Worm (Caenorhabditis elegans) whole organism, L4/young adult: ENCODE results near the gene C47E8.1.

Experiments used
- W03F9.2 ChIP-seq: fragments of 150-350 bp; optimal IDR thresholded peaks from 2 replicates; lab custom pipeline; 2014; ENCODE audit warnings: missing biosample characterization, missing genetic modification characterization
- dao-5 ChIP-seq: sonication (generic microtip); optimal IDR thresholded peaks from 2 replicates; lab custom pipeline; 2016; ENCODE audit warnings: missing genotype, missing genetic modification characterization, moderate library complexity, missing compliant biosample characterization
- him-1 ChIP-seq: sonication (generic microtip); optimal IDR thresholded peaks from 2 replicates; lab custom pipeline; 2016; ENCODE audit warnings: missing genotype, missing genetic modification reagents, missing genetic modification characterization, missing compliant biosample characterization

C47E8.1 gene

ce11 chrV:14650631-14651030 is 15.2 kb upstream of the C47E8.1 start:
- no peak for TF ChIP-seq him-1 (tag; lab: Kevin White, UChicago)
- TF ChIP-seq W03F9.2 (tag; lab: Kevin White, UChicago) = no peak
- no peak for TF ChIP-seq dao-5 (tag; lab: Kevin White, UChicago)

ce11 chrV:14655689-14656088 is 10.1 kb upstream of the C47E8.1 start:
- no peak for TF ChIP-seq dao-5 (tag; lab: Kevin White, UChicago)
- TF ChIP-seq him-1 (tag; lab: Kevin White, UChicago) = no peak
- no peak for TF ChIP-seq W03F9.2 (tag; lab: Kevin White, UChicago)

ce11 chrV:14656970-14657369 is 8.9 kb upstream of the C47E8.1 start:
- TF ChIP-seq dao-5 (tag; lab: Kevin White, UChicago) (no peak), him-1 (tag; lab: Kevin White, UChicago) (no peak), W03F9.2 (tag; lab: Kevin White, UChicago) (no peak)

- no peak for TF ChIP-seq him-1 (tag; lab: Kevin White, UChicago)
- TF ChIP-seq W03F9.2 (tag; lab: Kevin White, UChicago) = no peak
- TF ChIP-seq dao-5 (tag; lab: Kevin White, UChicago) = no peak
These were observed 7.7 kb upstream of the C47E8.1 start, which contains the start of gene slc-25A29 for ce11 chrV:14658131-14658530. Gene slc-25A29 (minus strand): TSS chrV:14658175.

- no peak for TF ChIP-seq him-1 (tag; lab: Kevin White, UChicago)
- no peak for TF ChIP-seq W03F9.2 (tag; lab: Kevin White, UChicago)
- no peak for TF ChIP-seq dao-5 (tag; lab: Kevin White, UChicago)
These were observed 6.2 kb upstream of the C47E8.1 start for ce11 chrV:14659595-14659994.

- TF ChIP-seq dao-5 (tag; lab: Kevin White, UChicago) (no peak), W03F9.2 (tag; lab: Kevin White, UChicago) (no peak), him-1 (tag; lab: Kevin White, UChicago) (no peak)
These were observed 5.0 kb upstream of the C47E8.1 start, which contains the start of gene srh-17 for ce11 chrV:14660608-14661355. Gene srh-17 (plus strand): TSS chrV:14661305.

ce11 chrV:14663006-14663405 is 2.8 kb upstream of the C47E8.1 start, which contains the start of gene C47E8.9:
Gene C47E8.9 (plus strand): TSS chrV:14663306.
- TF ChIP-seq W03F9.2 (tag; lab: Kevin White, UChicago) (no peak), dao-5 (tag; lab: Kevin White, UChicago) (no peak), him-1 (tag; lab: Kevin White, UChicago) (no peak)

- no peak for TF ChIP-seq him-1 (tag; lab: Kevin White, UChicago)
- no peak for TF ChIP-seq dao-5 (tag; lab: Kevin White, UChicago)
- TF ChIP-seq W03F9.2 (tag; lab: Kevin White, UChicago) = no peak
These were observed 12.5 kb downstream of the C47E8.1 start for ce11 chrV:14678298-14678697.

ce11 chrV:14680014-14680413 is 14.2 kb downstream of the C47E8.1 start, which contains the start of gene C47E8.3:
Gene C47E8.3 (plus strand): TSS chrV:14680314.
- TF ChIP-seq W03F9.2 (tag; lab: Kevin White, UChicago) = no peak
- TF ChIP-seq him-1 (tag; lab: Kevin White, UChicago) = no peak
- no peak for TF ChIP-seq dao-5 (tag; lab: Kevin White, UChicago)

- no peak for TF ChIP-seq dao-5 (tag; lab: Kevin White, UChicago)
- TF ChIP-seq W03F9.2 (tag; lab: Kevin White, UChicago) = no peak
- TF ChIP-seq him-1 (tag; lab: Kevin White, UChicago) = no peak
These were observed 17.0 kb downstream of the C47E8.1 start for ce11 chrV:14682870-14683269.

- TF ChIP-seq W03F9.2 (tag; lab: Kevin White, UChicago) (no peak), him-1 (tag; lab: Kevin White, UChicago) (no peak), dao-5 (tag; lab: Kevin White, UChicago) (no peak)
These were observed 17.5 kb downstream of the C47E8.1 start for ce11 chrV:14683291-14683690.

ce11 chrV:14683926-14684325 is 18.1 kb downstream of the C47E8.1 start:
- no peak for TF ChIP-seq W03F9.2 (tag; lab: Kevin White, UChicago)

ce11 chrV:14684359-14685312 is 18.8 kb downstream of the C47E8.1 start, which contains the start of gene hsp-90:
Gene hsp-90 (plus strand): TSS chrV:14684918.
- TF ChIP-seq W03F9.2 (tag; lab: Kevin White, UChicago) (no peak), him-1 (tag; lab: Kevin White, UChicago) (no peak), dao-5 (tag; lab: Kevin White, UChicago) (no peak)
